Worm (Caenorhabditis elegans): ENCODE data around the gene daf-4.

daf-4 gene

ce11 chrIII:5591668-5592149 is 33.2 kb upstream of the daf-4 start, which contains the start of the genes ddx-15 and ucr-1 (continued):
- no peak for TF ChIP-seq ztf-6 (GFP tag; IDR thresholded peaks at IDR 0.05)
- no peak for TF ChIP-seq nfya-1 (tag; optimal IDR thresholded peaks at IDR 0.05; ENCODE audit: borderline replicate concordance, insufficient read depth)
- TF ChIP-seq pha-4 (tag; optimal IDR thresholded peaks at IDR 0.05): no peak
- no peak for TF ChIP-seq F22D6.2 (tag; optimal IDR thresholded peaks at IDR 0.05)
- TF ChIP-seq T26A5.8 (tag; optimal IDR thresholded peaks at IDR 0.05): no peak
- no peak for TF ChIP-seq nfya-2 (GFP tag; IDR thresholded peaks at IDR 0.05)
- TF ChIP-seq aptf-3 (GFP tag; IDR thresholded peaks at IDR 0.05): no peak
- no peak for TF ChIP-seq chd-7 (tag; optimal IDR thresholded peaks at IDR 0.05)
- TF ChIP-seq rpc-1 (optimal IDR thresholded peaks at IDR 0.05): no peak
- TF ChIP-seq rpc-1 (tag; optimal IDR thresholded peaks at IDR 0.05): no peak
- no peak for TF ChIP-seq F55B11.4 (tag; optimal IDR thresholded peaks at IDR 0.05; ENCODE audit: borderline replicate concordance, insufficient read depth)
- TF ChIP-seq ztf-28 (GFP tag; IDR thresholded peaks at IDR 0.05): no peak
- no peak for TF ChIP-seq ceh-58 (GFP tag; IDR thresholded peaks at IDR 0.05)
- no peak for TF ChIP-seq K12H6.12 (tag; optimal IDR thresholded peaks at IDR 0.05)
- no peak for TF ChIP-seq Y67H2A.10 (GFP tag; conservative IDR thresholded peaks at IDR 0.05)
- no peak for TF ChIP-seq ZK185.1 (tag; optimal IDR thresholded peaks at IDR 0.05; ENCODE audit: poor library complexity, severe bottlenecking)
- TF ChIP-seq madf-3 (GFP tag; IDR thresholded peaks at IDR 0.05): no peak
- TF ChIP-seq F10E7.11 (tag; optimal IDR thresholded peaks at IDR 0.05): no peak
- TF ChIP-seq athp-1 (tag; optimal IDR thresholded peaks at IDR 0.05): no peak
- TF ChIP-seq ceh-40 (GFP tag; IDR thresholded peaks at IDR 0.05): no peak
- no peak for TF ChIP-seq rec-8 (tag; optimal IDR thresholded peaks at IDR 0.05)
- TF ChIP-seq lir-1 (GFP tag; conservative IDR thresholded peaks at IDR 0.05): no peak
- peak; percentile 56 for TF ChIP-seq snpc-3.4 (tag; optimal IDR thresholded peaks at IDR 0.05)
- TF ChIP-seq snpc-1.1 (tag; optimal IDR thresholded peaks at IDR 0.05; ENCODE audit: insufficient read depth): peak; percentile 8
- TF ChIP-seq nhr-179 (tag; optimal IDR thresholded peaks at IDR 0.05): no peak
- no peak for TF ChIP-seq ama-1 (optimal IDR thresholded peaks at IDR 0.05)
- TF ChIP-seq ama-1 (GFP tag; optimal IDR thresholded peaks at IDR 0.05): no peak
- no peak for TF ChIP-seq ztf-25 (GFP tag; IDR thresholded peaks at IDR 0.05)
- TF ChIP-seq unc-62 (GFP tag; optimal IDR thresholded peaks at IDR 0.05): no peak
- TF ChIP-seq attf-5 (GFP tag; optimal IDR thresholded peaks at IDR 0.05): peak; percentile 63
- TF ChIP-seq lin-40 (tag; optimal IDR thresholded peaks at IDR 0.05): no peak
- no peak for TF ChIP-seq C06A6.2 (GFP tag; conservative IDR thresholded peaks at IDR 0.05)
- TF ChIP-seq hlh-12 (tag; optimal IDR thresholded peaks at IDR 0.05): no peak
- TF ChIP-seq ets-4 (GFP tag; optimal IDR thresholded peaks at IDR 0.05): no peak
- TF ChIP-seq sptf-2 (GFP tag; optimal IDR thresholded peaks at IDR 0.05): no peak
- no peak for TF ChIP-seq atf-7 (tag; optimal IDR thresholded peaks at IDR 0.05)
- no peak for TF ChIP-seq unc-130 (GFP tag; optimal IDR thresholded peaks at IDR 0.05)
- TF ChIP-seq lag-1 (GFP tag; IDR thresholded peaks at IDR 0.05): no peak
- no peak for TF ChIP-seq zim-3 (tag; optimal IDR thresholded peaks at IDR 0.05)
- TF ChIP-seq cebp-1 (GFP tag; IDR thresholded peaks at IDR 0.05): no peak
- TF ChIP-seq cebp-1 (tag; optimal IDR thresholded peaks at IDR 0.05): peak; percentile 18

- TF ChIP-seq hrde-1 (tag; optimal IDR thresholded peaks at IDR 0.05; ENCODE audit: borderline replicate concordance) (peak; percentile 38), ama-1 (optimal IDR thresholded peaks at IDR 0.05) (peak; percentile 48), ama-1 (GFP tag; optimal IDR thresholded peaks at IDR 0.05) (no peak), hmg-1.2 (GFP tag; IDR thresholded peaks at IDR 0.05) (peak; percentile 33; the same call in 1 of the 2 replicates), dox-1 (GFP tag; IDR thresholded peaks at IDR 0.05) (0 out of 2 replicates have a peak, but pooled peaks have one; percentile 4), hlh-12 (tag; optimal IDR thresholded peaks at IDR 0.05) (no peak), madf-3 (GFP tag; IDR thresholded peaks at IDR 0.05) (peak; percentile 52; the same call in 1 of the 2 replicates), Y53F4B.3 (GFP tag; IDR thresholded peaks at IDR 0.05) (no peak), Y56A3A.18 (GFP tag; IDR thresholded peaks at IDR 0.05) (0 out of 2 replicates have a peak, but pooled peaks have one; percentile 35)
Measured at ce11 chrIII:5594350-5594749, 30.6 kb upstream of the daf-4 start.

Measured in whole organism, young adult.